Fruit fly (Drosophila melanogaster) whole organism, prepupa: Measurements from ENCODE around the gene nis.

Source experiments
- Blimp-1 ChIP-seq: fragments of 200-800 bp; sonication (Bioruptor generic); optimal IDR thresholded peaks from 3 replicates; lab custom pipeline; 2017; ENCODE audit warnings: missing biosample characterization, missing genetic modification characterization, mild to moderate bottlenecking, moderate library complexity, missing genetic modification reagents
- CG10631 ChIP-seq: fragments of 200-800 bp; sonication (Bioruptor generic); optimal IDR thresholded peaks from 2 replicates; lab custom pipeline; 2016; ENCODE audit warnings: missing biosample characterization, missing genetic modification characterization
- CG11762 ChIP-seq: fragments of 200-800 bp; sonication (Bioruptor generic); optimal IDR thresholded peaks from 3 replicates; lab custom pipeline; 2016; ENCODE audit warnings: missing biosample characterization, missing genetic modification characterization; ENCODE audit not compliant: insufficient read depth
- CG11902 ChIP-seq: fragments of 200-800 bp; sonication (Bioruptor generic); optimal IDR thresholded peaks from 3 replicates; lab custom pipeline; 2016; ENCODE audit warnings: missing biosample characterization, missing genetic modification characterization
- CG15336 ChIP-seq: fragments of 200-800 bp; sonication (Bioruptor generic); IDR thresholded peaks from 2 replicates; pipeline ENCODE4 v1.3.6; 2022; ENCODE audit warnings: missing biosample characterization, missing genetic modification characterization
- CG1621 ChIP-seq: fragments of 200-800 bp; sonication (Bioruptor generic); optimal IDR thresholded peaks from 3 replicates; lab custom pipeline; 2018; ENCODE audit warnings: missing biosample characterization, mild to moderate bottlenecking, missing genetic modification characterization
- CG16779 ChIP-seq: fragments of 200-800 bp; sonication (Bioruptor generic); optimal IDR thresholded peaks from 3 replicates; lab custom pipeline; 2017; ENCODE audit warnings: missing biosample characterization, mild to moderate bottlenecking, missing genetic modification characterization
- CG3032 ChIP-seq: fragments of 200-800 bp; optimal IDR thresholded peaks from 2 replicates; lab custom pipeline; 2019; ENCODE audit warnings: missing biosample characterization, mild to moderate bottlenecking, missing genetic modification characterization, moderate library complexity
- CG31627 ChIP-seq: fragments of 200-800 bp; sonication (Bioruptor generic); optimal IDR thresholded peaks from 3 replicates; lab custom pipeline; 2016; ENCODE audit warnings: missing biosample characterization, missing genetic modification characterization
- CG32006 ChIP-seq: fragments of 200-800 bp; sonication (Bioruptor generic); optimal IDR thresholded peaks from 3 replicates; lab custom pipeline; 2017; ENCODE audit warnings: missing biosample characterization, mild to moderate bottlenecking, missing genetic modification characterization
- CG34406 ChIP-seq: fragments of 200-800 bp; sonication (Bioruptor generic); optimal IDR thresholded peaks from 3 replicates; lab custom pipeline; 2016; ENCODE audit warnings: missing biosample characterization, missing genetic modification characterization
- CG3919 ChIP-seq: fragments of 200-800 bp; sonication (Bioruptor generic); optimal IDR thresholded peaks from 3 replicates; lab custom pipeline; 2016; ENCODE audit warnings: missing biosample characterization, missing genetic modification characterization
- CG4318 ChIP-seq: fragments of 200-800 bp; sonication (Bioruptor generic); optimal IDR thresholded peaks from 3 replicates; lab custom pipeline; 2017; ENCODE audit warnings: missing biosample characterization, mild to moderate bottlenecking, missing genetic modification characterization
- CG6163 ChIP-seq: fragments of 200-800 bp; sonication (Bioruptor generic); IDR thresholded peaks from 3 replicates; pipeline ENCODE4 v1.3.6; 2022; ENCODE audit warnings: missing biosample characterization, missing genetic modification characterization
- CG6276 ChIP-seq: fragments of 200-800 bp; sonication (Bioruptor generic); optimal IDR thresholded peaks from 2 replicates; lab custom pipeline; 2017; ENCODE audit warnings: missing biosample characterization, mild to moderate bottlenecking, missing genetic modification characterization
- CG6792 ChIP-seq: fragments of 200-800 bp; sonication (Bioruptor generic); optimal IDR thresholded peaks from 3 replicates; lab custom pipeline; 2016; ENCODE audit warnings: missing biosample characterization, missing genetic modification characterization
- CG6808 ChIP-seq: fragments of 200-800 bp; sonication (Bioruptor generic); optimal IDR thresholded peaks from 3 replicates; lab custom pipeline; 2017; ENCODE audit warnings: missing biosample characterization, missing genetic modification characterization, mild to moderate bottlenecking, moderate library complexity, missing genetic modification reagents
- CG6854 ChIP-seq: fragments of 200-800 bp; sonication (Bioruptor generic); optimal IDR thresholded peaks from 2 replicates; lab custom pipeline; 2017; ENCODE audit warnings: missing biosample characterization, mild to moderate bottlenecking, missing genetic modification characterization
- CG7368 ChIP-seq: fragments of 200-800 bp; sonication (Bioruptor generic); optimal IDR thresholded peaks from 3 replicates; lab custom pipeline; 2016; ENCODE audit warnings: missing biosample characterization, missing genetic modification characterization
- CG8119 ChIP-seq: fragments of 200-800 bp; sonication (Bioruptor generic); IDR thresholded peaks from 3 replicates; pipeline ENCODE4 v1.3.6; 2022; ENCODE audit warnings: missing biosample characterization, missing genetic modification characterization
- CG8319 ChIP-seq: fragments of 200-800 bp; sonication (Bioruptor generic); optimal IDR thresholded peaks from 3 replicates; lab custom pipeline; 2016; ENCODE audit warnings: missing biosample characterization, missing genetic modification characterization
- CG9139 ChIP-seq: fragments of 200-800 bp; sonication (Bioruptor generic); optimal IDR thresholded peaks from 3 replicates; lab custom pipeline; 2017; ENCODE audit warnings: missing biosample characterization, mild to moderate bottlenecking, missing genetic modification characterization
- Eip75B ChIP-seq: fragments of 200-800 bp; sonication (Bioruptor generic); optimal IDR thresholded peaks from 3 replicates; lab custom pipeline; 2016; ENCODE audit warnings: missing biosample characterization, missing genetic modification characterization
- Eip93F ChIP-seq: fragments of 200-800 bp; sonication (Bioruptor generic); optimal IDR thresholded peaks from 2 replicates; lab custom pipeline; 2016; ENCODE audit warnings: missing biosample characterization, mild to moderate bottlenecking, missing genetic modification characterization
- Ets21C ChIP-seq: fragments of 200-800 bp; sonication (Bioruptor generic); optimal IDR thresholded peaks from 3 replicates; lab custom pipeline; 2016; ENCODE audit warnings: missing biosample characterization, missing genetic modification characterization
- Ets96B ChIP-seq: fragments of 200-800 bp; optimal IDR thresholded peaks from 2 replicates; lab custom pipeline; 2019; ENCODE audit warnings: missing biosample characterization, mild to moderate bottlenecking, missing genetic modification characterization, moderate library complexity
- Hr38 ChIP-seq: sonication (Bioruptor generic); optimal IDR thresholded peaks from 2 replicates; lab custom pipeline; 2016; ENCODE audit warnings: missing biosample characterization, missing genetic modification characterization
- Hr39 ChIP-seq: fragments of 200-800 bp; sonication (Bioruptor generic); optimal IDR thresholded peaks from 2 replicates; lab custom pipeline; 2016; ENCODE audit warnings: missing biosample characterization, missing genetic modification characterization
- Lpt ChIP-seq: fragments of 200-800 bp; sonication (Bioruptor generic); optimal IDR thresholded peaks from 3 replicates; lab custom pipeline; 2016; ENCODE audit warnings: missing biosample characterization, missing genetic modification characterization
- Met ChIP-seq: fragments of 200-800 bp; sonication (Bioruptor generic); optimal IDR thresholded peaks from 3 replicates; lab custom pipeline; 2016; ENCODE audit warnings: missing biosample characterization, missing genetic modification characterization
- OdsH ChIP-seq: fragments of 200-800 bp; sonication (Bioruptor generic); optimal IDR thresholded peaks from 3 replicates; lab custom pipeline; 2016; ENCODE audit warnings: missing biosample characterization, missing genetic modification characterization
- Smox ChIP-seq: fragments of 200-800 bp; sonication (Bioruptor generic); optimal IDR thresholded peaks from 3 replicates; lab custom pipeline; 2016; ENCODE audit warnings: missing biosample characterization, missing genetic modification characterization
- Sox102F ChIP-seq: fragments of 200-800 bp; sonication (Bioruptor generic); optimal IDR thresholded peaks from 2 replicates; lab custom pipeline; 2016; ENCODE audit warnings: missing biosample characterization, mild to moderate bottlenecking, missing genetic modification characterization
- Sox14 ChIP-seq: fragments of 200-800 bp; sonication (Bioruptor generic); optimal IDR thresholded peaks from 3 replicates; lab custom pipeline; 2016; ENCODE audit warnings: missing biosample characterization, missing genetic modification characterization
- Sox15 ChIP-seq: fragments of 200-800 bp; sonication (Bioruptor generic); optimal IDR thresholded peaks from 3 replicates; lab custom pipeline; 2016; ENCODE audit warnings: missing biosample characterization, missing genetic modification characterization
- achi ChIP-seq: fragments of 200-800 bp; sonication (Bioruptor generic); optimal IDR thresholded peaks from 3 replicates; lab custom pipeline; 2016; ENCODE audit warnings: missing biosample characterization, missing genetic modification characterization
- cyc ChIP-seq: fragments of 200-800 bp; sonication (Bioruptor generic); optimal IDR thresholded peaks from 3 replicates; lab custom pipeline; 2016; ENCODE audit warnings: missing biosample characterization, missing genetic modification characterization
- dac ChIP-seq: fragments of 200-800 bp; sonication (Bioruptor generic); optimal IDR thresholded peaks from 2 replicates; lab custom pipeline; 2017; ENCODE audit warnings: missing biosample characterization, mild to moderate bottlenecking, missing genetic modification characterization
- eg ChIP-seq: fragments of 200-800 bp; sonication (Bioruptor generic); IDR thresholded peaks from 3 replicates; pipeline ENCODE4 v1.3.6; 2022; ENCODE audit warnings: missing biosample characterization, missing genetic modification characterization
- esn ChIP-seq: fragments of 200-800 bp; sonication (Bioruptor generic); optimal IDR thresholded peaks from 2 replicates; lab custom pipeline; 2016; ENCODE audit warnings: missing biosample characterization, mild to moderate bottlenecking, missing genetic modification characterization, moderate library complexity
- fd59A ChIP-seq: fragments of 200-800 bp; sonication (Bioruptor generic); optimal IDR thresholded peaks from 2 replicates; lab custom pipeline; 2017; ENCODE audit warnings: missing biosample characterization, mild to moderate bottlenecking, missing genetic modification characterization, missing genetic modification reagents
- fd85E ChIP-seq: fragments of 200-800 bp; sonication (Bioruptor generic); optimal IDR thresholded peaks from 3 replicates; lab custom pipeline; 2016; ENCODE audit warnings: missing biosample characterization, missing genetic modification characterization
- fkh ChIP-seq: fragments of 200-800 bp; sonication (Bioruptor generic); optimal IDR thresholded peaks from 3 replicates; lab custom pipeline; 2017; ENCODE audit warnings: missing biosample characterization, mild to moderate bottlenecking, missing genetic modification characterization, moderate library complexity
- net ChIP-seq: fragments of 200-800 bp; sonication (Bioruptor generic); optimal IDR thresholded peaks from 3 replicates; lab custom pipeline; 2016; ENCODE audit warnings: missing biosample characterization, missing genetic modification characterization
- pdm3 ChIP-seq: fragments of 200-800 bp; sonication (Bioruptor generic); optimal IDR thresholded peaks from 3 replicates; lab custom pipeline; 2016; ENCODE audit warnings: missing biosample characterization, missing genetic modification characterization
- svp ChIP-seq: fragments of 200-800 bp; sonication (Bioruptor generic); peaks from one replicate; lab custom pipeline; 2016; ENCODE audit warnings: missing biosample characterization, missing genetic modification characterization
- topi ChIP-seq: fragments of 200-800 bp; sonication (Bioruptor generic); optimal IDR thresholded peaks from 3 replicates; lab custom pipeline; 2016; ENCODE audit warnings: missing biosample characterization, missing genetic modification characterization
- vri ChIP-seq: fragments of 200-800 bp; sonication (Bioruptor generic); optimal IDR thresholded peaks from 3 replicates; lab custom pipeline; 2016; ENCODE audit warnings: missing biosample characterization, mild to moderate bottlenecking, missing genetic modification characterization

Gene nis

DNA sequence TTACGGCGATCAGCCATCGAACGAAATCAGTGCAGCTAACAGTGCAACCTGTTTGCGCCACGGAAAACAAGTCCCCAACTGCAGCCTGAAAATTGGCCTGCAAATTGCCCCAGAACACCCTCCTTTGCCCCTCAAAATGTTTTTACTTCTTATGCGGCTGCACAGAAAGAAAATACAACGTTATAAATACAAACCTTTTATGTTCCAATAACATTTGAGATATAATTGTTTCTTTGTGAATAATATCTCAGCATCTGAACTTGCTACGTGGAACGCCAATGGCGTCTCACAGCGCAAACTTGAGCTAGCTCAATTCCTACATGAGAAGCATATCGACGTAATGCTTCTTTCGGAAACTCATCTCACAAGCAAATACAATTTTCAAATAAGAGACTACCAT lies 16.5 kb downstream of the nis start:
- TF ChIP-seq CG3919 (GFP tag; lab: Kevin White, UChicago): peak; percentile 27
- peak; percentile 37 for TF ChIP-seq cyc (GFP tag; lab: Kevin White, UChicago)
- peak; percentile 20 for TF ChIP-seq CG11902 (GFP tag; lab: Kevin White, UChicago)
- TF ChIP-seq CG11762 (GFP tag; lab: Kevin White, UChicago): peak; percentile 3
- TF ChIP-seq svp: peak; percentile 74
- peak; percentile 43 for TF ChIP-seq Hr39 (GFP tag; lab: Kevin White, UChicago)
- peak; percentile 34 for TF ChIP-seq CG7368 (GFP tag; lab: Kevin White, UChicago)
- peak; percentile 10 for TF ChIP-seq topi (GFP tag; lab: Kevin White, UChicago)
- TF ChIP-seq Smox (GFP tag; lab: Kevin White, UChicago): peak; percentile 9
- peak; percentile 6 for TF ChIP-seq CG34406 (GFP tag; lab: Kevin White, UChicago)
- TF ChIP-seq achi (GFP tag; lab: Kevin White, UChicago): peak; percentile 1
- TF ChIP-seq Met: peak; percentile 55

DNA sequence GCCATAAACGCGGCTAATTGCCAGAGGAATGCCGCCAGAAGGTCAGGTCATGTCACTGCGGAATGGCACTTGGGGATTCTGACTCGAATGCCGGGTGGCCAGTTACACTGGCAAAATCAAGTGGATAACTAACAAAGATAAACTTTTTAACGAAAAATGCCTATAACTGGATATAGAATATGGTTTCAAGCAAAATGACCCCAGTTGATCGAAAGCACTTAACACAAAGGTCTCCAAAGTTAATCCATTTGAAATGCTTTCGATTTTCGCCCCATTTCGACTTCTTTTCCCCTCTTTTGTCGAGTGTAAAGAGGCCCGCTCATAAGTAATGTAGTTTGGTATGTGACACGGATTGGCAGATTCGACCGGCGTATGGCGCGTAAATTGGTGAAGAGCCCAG lies 18.3 kb downstream of the nis start:
- peak; percentile 22 for TF ChIP-seq Sox15
- TF ChIP-seq CG31627 (GFP tag; lab: Kevin White, UChicago): peak; percentile 44
- TF ChIP-seq CG34406 (GFP tag; lab: Kevin White, UChicago): peak; percentile 58
- no peak for TF ChIP-seq CG9139 (GFP tag; lab: Kevin White, UChicago)
- peak; percentile 13 for TF ChIP-seq CG6276 (GFP tag; lab: Kevin White, UChicago)
- TF ChIP-seq Met: peak; percentile 64
- no peak for TF ChIP-seq fkh (GFP tag; lab: Kevin White, UChicago)
- peak; percentile 27 for TF ChIP-seq CG7368 (GFP tag; lab: Kevin White, UChicago)
- TF ChIP-seq CG8119 (GFP tag; lab: Robert Waterston, UW): no peak
- TF ChIP-seq CG6854 (GFP tag; lab: Kevin White, UChicago): no peak
- TF ChIP-seq CG4318: no peak
- TF ChIP-seq CG32006: peak; percentile 48
- no peak for TF ChIP-seq Eip93F (GFP tag; lab: Kevin White, UChicago)
- TF ChIP-seq Sox102F (GFP tag; lab: Kevin White, UChicago): peak; percentile 54
- TF ChIP-seq CG16779 (tag; lab: Kevin White, UChicago): no peak
- no peak for TF ChIP-seq CG1621 (tag; lab: Kevin White, UChicago)
- TF ChIP-seq pdm3 (GFP tag; lab: Kevin White, UChicago): peak; percentile 27
- TF ChIP-seq CG8319 (GFP tag; lab: Kevin White, UChicago): peak; percentile 20
- no peak for TF ChIP-seq Hr38 (GFP tag; lab: Kevin White, UChicago)
- TF ChIP-seq esn (GFP tag; lab: Kevin White, UChicago): peak; percentile 51
- peak; percentile 55; the same call in 1 of the 3 replicates for TF ChIP-seq eg (GFP tag; lab: Robert Waterston, UW)
- no peak for TF ChIP-seq CG3032
- TF ChIP-seq CG6163: peak; percentile 49; the same call in 1 of the 3 replicates
- TF ChIP-seq Hr39 (GFP tag; lab: Kevin White, UChicago): peak; percentile 54
- peak; percentile 30; the same call in 1 of the 2 replicates for TF ChIP-seq CG15336 (GFP tag; lab: Robert Waterston, UW)
- TF ChIP-seq vri (GFP tag; lab: Kevin White, UChicago): no peak
- no peak for TF ChIP-seq Lpt (GFP tag; lab: Kevin White, UChicago)
- peak; percentile 85 for TF ChIP-seq svp
- TF ChIP-seq Ets96B (tag; lab: Kevin White, UChicago): no peak
- TF ChIP-seq Eip75B: peak; percentile 49
- TF ChIP-seq CG11762 (GFP tag; lab: Kevin White, UChicago): no peak
- TF ChIP-seq CG3919 (GFP tag; lab: Kevin White, UChicago): peak; percentile 50
- peak; percentile 31 for TF ChIP-seq Sox14 (GFP tag; lab: Kevin White, UChicago)
- TF ChIP-seq dac: no peak
- no peak for TF ChIP-seq CG6808 (GFP tag; lab: Kevin White, UChicago)
- TF ChIP-seq CG10631 (GFP tag; lab: Kevin White, UChicago): peak; percentile 7
- TF ChIP-seq Blimp-1 (GFP tag; lab: Kevin White, UChicago): peak; percentile 34
- TF ChIP-seq Smox (GFP tag; lab: Kevin White, UChicago): peak; percentile 49
- no peak for TF ChIP-seq net (GFP tag; lab: Kevin White, UChicago)
- no peak for TF ChIP-seq fd59A (GFP tag; lab: Kevin White, UChicago)
- peak; percentile 44 for TF ChIP-seq cyc (GFP tag; lab: Kevin White, UChicago)
- peak; percentile 54 for TF ChIP-seq CG6792
- TF ChIP-seq achi (GFP tag; lab: Kevin White, UChicago): peak; percentile 38
- TF ChIP-seq Ets21C: peak; percentile 24
- TF ChIP-seq fd85E (GFP tag; lab: Kevin White, UChicago): peak; percentile 15
- peak; percentile 45 for TF ChIP-seq OdsH (GFP tag; lab: Kevin White, UChicago)
